Worm (Caenorhabditis elegans) whole organism, midembryonic: ENCODE results near the gene F10E9.5.

ENCODE experiments used
- T22C8.4 ChIP-seq: fragments of 200-800 bp; sonication (Bioruptor generic); IDR thresholded peaks from 2 replicates; pipeline ENCODE4 v1.3.6; 2022; ENCODE audit warnings: missing genetic modification characterization, missing compliant biosample characterization
- cog-1 ChIP-seq: sonication (generic microtip); optimal IDR thresholded peaks from 2 replicates; lab custom pipeline; 2016; ENCODE audit warnings: missing genetic modification characterization, missing compliant biosample characterization
- flt-1 ChIP-seq: fragments of 200-800 bp; sonication (Bioruptor generic); IDR thresholded peaks from 2 replicates; pipeline ENCODE4 v1.3.6; 2022; ENCODE audit warnings: missing genetic modification characterization, missing compliant biosample characterization
- klf-2 ChIP-seq: fragments of 200-800 bp; sonication (Bioruptor generic); conservative IDR thresholded peaks from 2 replicates; pipeline ENCODE4 v1.3.6; 2022; ENCODE audit warnings: missing genetic modification reagents, missing genetic modification characterization, missing compliant biosample characterization
- med-1 ChIP-seq: sonication (generic microtip); optimal IDR thresholded peaks from 2 replicates; lab custom pipeline; 2017; ENCODE audit warnings: missing genetic modification characterization, mild to moderate bottlenecking, missing compliant biosample characterization, antibody characterized with exemption, missing genetic modification reagents; ENCODE audit not compliant: insufficient read depth
- ref-1 ChIP-seq: fragments of 200-800 bp; sonication (Bioruptor generic); conservative IDR thresholded peaks from 2 replicates; pipeline ENCODE4 v1.3.6; 2022; ENCODE audit warnings: missing genetic modification reagents, missing genetic modification characterization, missing compliant biosample characterization
- ztf-23 ChIP-seq: fragments of 200-800 bp; sonication (Bioruptor generic); IDR thresholded peaks from 2 replicates; pipeline ENCODE4 v1.3.6; 2022; ENCODE audit warnings: missing genetic modification reagents, missing genetic modification characterization, missing compliant biosample characterization
- ztf-29 ChIP-seq: fragments of 200-800 bp; sonication (Bioruptor generic); IDR thresholded peaks from 2 replicates; pipeline ENCODE4 v1.3.6; 2022; ENCODE audit warnings: missing genetic modification reagents, missing genetic modification characterization, missing compliant biosample characterization

- TF ChIP-seq flt-1 (GFP tag; lab: Robert Waterston, UW): no peak
- TF ChIP-seq cog-1 (tag; lab: Kevin White, UChicago): no peak
- no peak for TF ChIP-seq T22C8.4
- no peak for TF ChIP-seq med-1 (GFP tag; lab: Kevin White, UChicago)
- no peak for TF ChIP-seq ztf-23 (GFP tag; lab: Robert Waterston, UW)
- TF ChIP-seq klf-2 (GFP tag; lab: Robert Waterston, UW): no peak
- no peak for TF ChIP-seq ref-1
- TF ChIP-seq ztf-29 (GFP tag; lab: Robert Waterston, UW): no peak
These were observed 3.1 kb downstream of the F10E9.5 start, which contains the start of gene F10E9.3 for ce11 chrIII:8310239-8311057.
